Worm (Caenorhabditis elegans): Measurements from ENCODE around the gene flp-24.

The flp-24 gene

ce11 chrIII:710042-710441, 14.9 kb upstream of the flp-24 start:
- TF ChIP-seq zfh-2 (GFP tag; conservative IDR thresholded peaks at IDR 0.05) (peak; percentile 43; the same call in 1 of the 2 replicates), somi-1 (GFP tag; optimal IDR thresholded peaks at IDR 0.05) (no peak)

- TF ChIP-seq sea-2 (GFP tag; IDR thresholded peaks at IDR 0.05) (no peak), egrh-3 (GFP tag; IDR thresholded peaks at IDR 0.05) (peak; percentile 33; the same call in 1 of the 2 replicates)
These were observed 3.2 kb downstream of the flp-24 start for ce11 chrIII:728074-728473.

- TF ChIP-seq nhr-90 (tag; optimal IDR thresholded peaks at IDR 0.05) = no peak
- no peak for TF ChIP-seq ztf-25 (GFP tag; IDR thresholded peaks at IDR 0.05)
- no peak for TF ChIP-seq Y67H2A.10 (GFP tag; conservative IDR thresholded peaks at IDR 0.05)
These were observed 3.8 kb downstream of the flp-24 start for ce11 chrIII:728694-729093.

ce11 chrIII:740382-740781, 15.5 kb downstream of the flp-24 start, which contains the start of gene idpp-1:
Gene idpp-1, plus strand, starts transcription at chrIII:740682.
- TF ChIP-seq ceh-79 (tag; optimal IDR thresholded peaks at IDR 0.05) (no peak), repo-1 (tag; optimal IDR thresholded peaks at IDR 0.05) (no peak), efl-1 (GFP tag; optimal IDR thresholded peaks at IDR 0.05) (no peak), nhr-80 (tag; optimal IDR thresholded peaks at IDR 0.05) (no peak), B0035.1 (tag; optimal IDR thresholded peaks at IDR 0.05) (no peak), ceh-58 (GFP tag; IDR thresholded peaks at IDR 0.05) (no peak), ztf-18 (tag; optimal IDR thresholded peaks at IDR 0.05) (no peak), mel-28 (tag; optimal IDR thresholded peaks at IDR 0.05; ENCODE audit: borderline replicate concordance) (no peak), Y95B8A.8 (GFP tag; IDR thresholded peaks at IDR 0.05) (no peak), lin-40 (tag; optimal IDR thresholded peaks at IDR 0.05) (no peak)

ce11 chrIII:744459-744858, 19.5 kb downstream of the flp-24 start:
- no peak for TF ChIP-seq zim-3 (tag; optimal IDR thresholded peaks at IDR 0.05)
- TF ChIP-seq somi-1 (GFP tag; optimal IDR thresholded peaks at IDR 0.05) = no peak
- no peak for TF ChIP-seq ceh-58 (GFP tag; IDR thresholded peaks at IDR 0.05)
- TF ChIP-seq rpc-1 (optimal IDR thresholded peaks at IDR 0.05) = no peak
- TF ChIP-seq rpc-1 (tag; optimal IDR thresholded peaks at IDR 0.05) = no peak
- no peak for TF ChIP-seq lin-54 (GFP tag; optimal IDR thresholded peaks at IDR 0.05)
- TF ChIP-seq xnd-1 (tag; optimal IDR thresholded peaks at IDR 0.05) = no peak
- no peak for TF ChIP-seq ets-4 (GFP tag; optimal IDR thresholded peaks at IDR 0.05)
- TF ChIP-seq chd-7 (tag; optimal IDR thresholded peaks at IDR 0.05) = no peak

- no peak for TF ChIP-seq madf-3 (GFP tag; IDR thresholded peaks at IDR 0.05)
- no peak for TF ChIP-seq ceh-79 (tag; optimal IDR thresholded peaks at IDR 0.05)
- TF ChIP-seq sptf-2 (GFP tag; optimal IDR thresholded peaks at IDR 0.05) = no peak
- no peak for TF ChIP-seq F39B2.1 (GFP tag; IDR thresholded peaks at IDR 0.05)
These were observed 23.9 kb downstream of the flp-24 start for ce11 chrIII:748782-749181.

ce11 chrIII:750028-750427, 25.1 kb downstream of the flp-24 start:
- TF ChIP-seq tbx-9 (tag; optimal IDR thresholded peaks at IDR 0.05; ENCODE audit: borderline replicate concordance) (no peak), B0035.1 (tag; optimal IDR thresholded peaks at IDR 0.05) (no peak), mxl-1 (tag; optimal IDR thresholded peaks at IDR 0.05) (no peak), Y95B8A.8 (GFP tag; IDR thresholded peaks at IDR 0.05) (no peak), F49E8.2 (tag; optimal IDR thresholded peaks at IDR 0.05; ENCODE audit: insufficient read depth) (no peak), zfh-2 (GFP tag; conservative IDR thresholded peaks at IDR 0.05) (no peak), mcd-1 (GFP tag; IDR thresholded peaks at IDR 0.05) (no peak), efl-1 (GFP tag; optimal IDR thresholded peaks at IDR 0.05) (no peak), attf-5 (GFP tag; optimal IDR thresholded peaks at IDR 0.05) (no peak), snpc-3.4 (tag; optimal IDR thresholded peaks at IDR 0.05) (no peak), madf-3 (GFP tag; IDR thresholded peaks at IDR 0.05) (no peak), ets-4 (GFP tag; optimal IDR thresholded peaks at IDR 0.05) (no peak), ceh-100 (GFP tag; IDR thresholded peaks at IDR 0.05) (no peak), ztf-28 (GFP tag; IDR thresholded peaks at IDR 0.05) (no peak), hmg-20 (GFP tag; IDR thresholded peaks at IDR 0.05) (no peak)

Measured in whole organism, young adult.